Worm (Caenorhabditis elegans): ENCODE data around the gene srx-78.

srx-78 gene

DNA sequence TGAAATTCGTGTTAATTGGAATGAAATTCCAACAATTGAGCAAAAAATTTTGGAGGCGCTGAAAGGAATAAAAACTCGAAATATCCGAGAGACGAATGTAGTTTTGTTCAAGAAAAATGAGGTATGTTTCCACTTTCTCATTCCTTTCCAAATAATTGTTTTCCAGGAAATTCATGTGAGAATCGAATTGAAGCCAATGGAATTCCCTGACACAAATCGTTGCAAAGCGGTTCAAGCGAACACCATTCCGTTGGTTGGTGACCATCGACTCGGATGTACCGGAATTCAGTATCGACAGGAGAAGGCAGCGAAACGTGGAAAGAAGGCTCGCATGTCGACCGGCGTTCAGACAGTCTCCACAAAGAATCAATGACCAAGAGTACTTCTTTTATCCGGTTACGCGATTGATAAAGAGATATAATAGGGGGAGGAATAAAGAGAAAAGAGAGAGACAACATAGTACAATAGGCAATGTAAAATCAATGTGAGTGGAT lies 38.5 kb upstream of the srx-78 start (continued):
- TF ChIP-seq nfya-2 (GFP tag; IDR thresholded peaks at IDR 0.05) (no peak), ztf-6 (GFP tag; IDR thresholded peaks at IDR 0.05) (no peak)

DNA sequence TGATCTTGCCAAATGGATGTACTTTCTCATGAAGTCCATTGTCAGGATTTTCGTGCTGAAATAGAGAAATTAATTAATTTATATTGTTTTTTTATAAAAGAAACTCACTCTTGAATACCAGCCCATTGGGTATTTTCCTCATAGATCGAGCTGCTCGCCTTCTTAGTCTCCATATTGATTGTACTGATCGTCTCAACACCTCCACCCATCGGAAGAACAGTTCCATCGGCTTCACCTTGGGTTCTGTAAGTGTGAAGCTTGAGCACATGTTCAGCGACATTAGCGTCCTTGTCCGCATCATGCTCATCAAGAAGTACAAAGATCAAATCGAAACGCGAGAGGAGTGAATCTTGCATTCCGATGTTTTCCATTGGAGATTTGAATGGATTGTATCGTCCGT lies 37.1 kb upstream of the srx-78 start:
- TF ChIP-seq ztf-6 (GFP tag; IDR thresholded peaks at IDR 0.05) (no peak), fkh-3 (tag; optimal IDR thresholded peaks at IDR 0.05) (no peak), madf-8 (GFP tag; conservative IDR thresholded peaks at IDR 0.05) (no peak), athp-1 (tag; optimal IDR thresholded peaks at IDR 0.05) (no peak), ccch-3 (GFP tag; optimal IDR thresholded peaks at IDR 0.05) (no peak), dpl-1 (GFP tag; optimal IDR thresholded peaks at IDR 0.05) (no peak), nhr-90 (tag; optimal IDR thresholded peaks at IDR 0.05) (no peak), F57C9.4 (tag; optimal IDR thresholded peaks at IDR 0.05) (no peak), hmg-20 (GFP tag; IDR thresholded peaks at IDR 0.05) (no peak), ztf-18 (tag; optimal IDR thresholded peaks at IDR 0.05) (no peak), efl-1 (GFP tag; optimal IDR thresholded peaks at IDR 0.05) (no peak), nhr-120 (GFP tag; IDR thresholded peaks at IDR 0.05) (no peak), cebp-1 (GFP tag; IDR thresholded peaks at IDR 0.05) (no peak), cebp-1 (tag; optimal IDR thresholded peaks at IDR 0.05) (no peak), pbrm-1 (GFP tag; IDR thresholded peaks at IDR 0.05) (no peak), madf-3 (GFP tag; IDR thresholded peaks at IDR 0.05) (no peak), lsy-27 (tag; optimal IDR thresholded peaks at IDR 0.05; ENCODE audit: borderline replicate concordance, insufficient read depth) (no peak), hrde-1 (tag; optimal IDR thresholded peaks at IDR 0.05; ENCODE audit: borderline replicate concordance) (no peak), chd-7 (tag; optimal IDR thresholded peaks at IDR 0.05) (no peak), sdz-38 (tag; optimal IDR thresholded peaks at IDR 0.05) (no peak)

DNA sequence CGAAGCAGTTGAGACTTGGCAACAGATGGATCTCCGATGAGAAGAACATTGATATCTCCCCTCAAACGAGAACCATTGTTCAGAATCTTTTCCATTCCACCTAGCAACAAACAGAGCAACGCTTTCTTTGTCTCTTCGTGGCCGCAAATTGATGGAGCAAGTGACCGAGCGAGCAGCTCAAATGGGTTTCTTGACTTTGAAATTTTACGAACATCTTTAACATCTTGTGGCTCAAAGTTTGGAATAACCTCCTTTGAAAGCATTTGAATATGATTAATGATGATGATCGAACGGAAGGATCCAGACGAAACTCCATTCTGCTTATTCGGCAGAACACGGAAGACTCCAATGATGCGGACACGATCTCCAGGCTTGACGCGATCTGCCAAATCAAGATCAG lies 36.4 kb upstream of the srx-78 start:
- TF ChIP-seq ZK185.1 (tag; optimal IDR thresholded peaks at IDR 0.05; ENCODE audit: poor library complexity, severe bottlenecking) = no peak

DNA sequence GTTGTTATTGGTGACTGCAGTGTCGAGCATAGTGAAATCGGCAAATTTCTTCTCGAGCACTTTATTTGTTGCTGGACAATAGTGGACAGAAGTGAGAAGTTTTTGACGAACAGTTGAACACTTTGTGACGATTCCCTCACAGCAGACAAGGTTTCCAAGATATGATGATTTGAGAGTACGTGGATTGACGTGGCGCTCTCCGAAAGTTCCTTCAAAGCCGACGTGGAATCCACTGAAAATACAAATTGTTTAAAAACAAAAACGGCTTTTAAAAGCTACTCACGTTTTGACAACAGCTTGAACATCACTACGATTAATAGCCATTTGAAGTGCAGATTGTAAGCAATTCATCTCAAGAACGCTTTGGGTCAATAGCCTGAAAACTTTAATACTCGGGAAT lies 35.9 kb upstream of the srx-78 start:
- TF ChIP-seq ama-1 (optimal IDR thresholded peaks at IDR 0.05) (no peak), ama-1 (GFP tag; optimal IDR thresholded peaks at IDR 0.05) (no peak), lin-26 (GFP tag; IDR thresholded peaks at IDR 0.05) (peak; percentile 60; the same call in 1 of the 2 replicates), nfya-2 (GFP tag; IDR thresholded peaks at IDR 0.05) (no peak), F37B4.10 (GFP tag; IDR thresholded peaks at IDR 0.05) (no peak), snpc-4 (GFP tag; optimal IDR thresholded peaks at IDR 0.05) (no peak), snpc-4 (tag; optimal IDR thresholded peaks at IDR 0.05) (no peak), attf-3 (GFP tag; conservative IDR thresholded peaks at IDR 0.05) (no peak)

DNA sequence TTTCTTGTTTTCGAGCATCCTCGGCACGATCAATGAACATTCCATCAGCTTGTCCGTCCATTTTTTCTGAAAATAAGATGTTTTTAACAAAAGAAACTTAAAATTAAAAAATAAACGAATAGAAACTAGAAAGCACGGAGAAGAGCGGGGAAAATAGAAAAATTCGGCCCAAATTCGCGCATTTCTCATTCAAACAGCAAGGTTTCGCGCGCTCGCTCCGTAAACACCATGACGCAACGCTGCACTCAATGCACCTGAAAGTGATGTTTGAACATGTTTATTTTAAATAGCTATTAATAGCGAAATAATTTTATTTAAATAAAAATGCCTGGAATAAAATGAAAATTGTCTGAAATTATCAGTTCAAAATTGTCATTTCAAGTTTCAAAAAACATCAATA lies 35.3 kb upstream of the srx-78 start, which contains the start of the genes mcm-3 and C25D7.15:
Gene mcm-3 (minus strand): TSS at position 66 of the 400 bp plus-strand sequence.
Gene C25D7.15 (plus strand): TSS at position 275 of the 400 bp plus-strand sequence.
- TF ChIP-seq ztf-18 (tag; optimal IDR thresholded peaks at IDR 0.05) = peak; percentile 7
- TF ChIP-seq ceh-79 (tag; optimal IDR thresholded peaks at IDR 0.05) = no peak
- TF ChIP-seq hmg-1.2 (GFP tag; IDR thresholded peaks at IDR 0.05) = peak; percentile 46; the same call in 1 of the 2 replicates
- no peak for TF ChIP-seq nfyb-1 (GFP tag; IDR thresholded peaks at IDR 0.05)
- TF ChIP-seq snpc-1.1 (tag; optimal IDR thresholded peaks at IDR 0.05; ENCODE audit: insufficient read depth) = peak; percentile 46
- TF ChIP-seq D2030.7 (GFP tag; IDR thresholded peaks at IDR 0.05) = peak; percentile 87
- TF ChIP-seq attf-3 (GFP tag; conservative IDR thresholded peaks at IDR 0.05) = 0 out of 2 replicates have a peak, but pooled peaks have one; percentile 42
- TF ChIP-seq hlh-12 (tag; optimal IDR thresholded peaks at IDR 0.05) = no peak
- peak; percentile 96 for TF ChIP-seq efl-1 (GFP tag; optimal IDR thresholded peaks at IDR 0.05)
- no peak for TF ChIP-seq mes-4 (tag; optimal IDR thresholded peaks at IDR 0.05)
- TF ChIP-seq madf-8 (GFP tag; conservative IDR thresholded peaks at IDR 0.05) = peak; percentile 90
- TF ChIP-seq lin-35 (GFP tag; optimal IDR thresholded peaks at IDR 0.05) = peak in 2 of 3 experiments; percentile 45 to 62
- TF ChIP-seq hsf-1 (GFP tag; IDR thresholded peaks at IDR 0.05) = peak; percentile 87
- TF ChIP-seq Y79H2A.3 (GFP tag; conservative IDR thresholded peaks at IDR 0.05) = no peak
- peak; percentile 89 for TF ChIP-seq dpl-1 (GFP tag; optimal IDR thresholded peaks at IDR 0.05)
- peak; percentile 55 for TF ChIP-seq tbp1 (GFP tag; optimal IDR thresholded peaks at IDR 0.05)
- peak; percentile 84 for TF ChIP-seq snpc-3.4 (tag; optimal IDR thresholded peaks at IDR 0.05)
- TF ChIP-seq tlf-1 (GFP tag; optimal IDR thresholded peaks at IDR 0.05) = peak; percentile 68
- peak; percentile 53 for TF ChIP-seq him-1 (tag; optimal IDR thresholded peaks at IDR 0.05)
- peak; percentile 78; the same call in 1 of the 2 replicates for TF ChIP-seq madf-3 (GFP tag; IDR thresholded peaks at IDR 0.05)
